Worm (Caenorhabditis elegans) whole organism, L4 larva: ENCODE results near the gene C24B5.4.

Experiments used
- F10B5.3 ChIP-seq: sonication (generic microtip); optimal IDR thresholded peaks from 2 replicates; lab custom pipeline; 2016; ENCODE audit warnings: mild to moderate bottlenecking, missing genetic modification characterization, missing compliant biosample characterization
- F37D6.2 ChIP-seq: sonication (generic microtip); optimal IDR thresholded peaks from 2 replicates; lab custom pipeline; 2016; ENCODE audit warnings: mild to moderate bottlenecking, missing genetic modification characterization, missing compliant biosample characterization
- F44E2.7 ChIP-seq: fragments of 200-800 bp; sonication (Bioruptor generic); IDR thresholded peaks from 2 replicates; pipeline ENCODE4 v2.1.2; 2022; ENCODE audit warnings: missing genetic modification characterization, missing compliant biosample characterization
- Y105C5A.15 ChIP-seq: fragments of 200-800 bp; sonication (Bioruptor generic); IDR thresholded peaks from 2 replicates; pipeline ENCODE4 v1.3.6; 2022; ENCODE audit warnings: missing genetic modification characterization, missing compliant biosample characterization
- Y5F2A.4 ChIP-seq: fragments of 200-800 bp; sonication (Bioruptor generic); optimal IDR thresholded peaks from 2 replicates; lab custom pipeline; 2018; ENCODE audit warnings: mild to moderate bottlenecking, missing genetic modification characterization, missing compliant biosample characterization
- ZK337.2 ChIP-seq: fragments of 200-800 bp; sonication (Bioruptor generic); IDR thresholded peaks from 2 replicates; pipeline ENCODE4 v1.3.6; 2022; ENCODE audit warnings: missing genetic modification reagents, missing genetic modification characterization, missing compliant biosample characterization
- aha-1 ChIP-seq: fragments of 150-350 bp; peaks from one replicate; lab custom pipeline; 2014; ENCODE audit warnings: missing biosample characterization, missing genetic modification characterization
- ama-1 ChIP-seq: fragments of 150-350 bp; optimal IDR thresholded peaks from 2 replicates; lab custom pipeline; 2014; ENCODE audit warnings: inconsistent platforms, mixed read lengths
- arid-1 ChIP-seq: fragments of 200-800 bp; sonication (Bioruptor generic); conservative IDR thresholded peaks from 2 replicates; pipeline ENCODE4 v1.3.6; 2022; ENCODE audit warnings: missing genetic modification reagents, missing genetic modification characterization, missing compliant biosample characterization
- attf-4 ChIP-seq: sonication (generic microtip); optimal IDR thresholded peaks from 3 replicates; lab custom pipeline; 2017; ENCODE audit warnings: missing biosample characterization, missing genetic modification characterization
- ceh-62 ChIP-seq: sonication (generic microtip); optimal IDR thresholded peaks from 2 replicates; lab custom pipeline; 2017; ENCODE audit warnings: missing biosample characterization, missing genetic modification characterization
- ceh-82 ChIP-seq: sonication (generic microtip); optimal IDR thresholded peaks from 2 replicates; lab custom pipeline; 2017; ENCODE audit warnings: missing biosample characterization, missing genetic modification characterization
- ctbp-1 ChIP-seq: fragments of 200-800 bp; sonication (Bioruptor generic); IDR thresholded peaks from 2 replicates; pipeline ENCODE4 v1.3.6; 2022; ENCODE audit warnings: missing genetic modification reagents, missing genetic modification characterization, missing compliant biosample characterization
- daf-12 ChIP-seq: fragments of 150-350 bp; optimal IDR thresholded peaks from 2 replicates; lab custom pipeline; 2014; ENCODE audit warnings: missing biosample characterization, missing genetic modification reagents, missing genetic modification characterization
- daf-16 ChIP-seq, 3 experiments: sonication (generic microtip); optimal IDR thresholded peaks; 2 replicates each; lab custom pipeline; 2016 to 2017; ENCODE audit warnings: missing genetic modification characterization in 3 of 3, missing genetic modification reagents in 3 of 3, mild to moderate bottlenecking in 2 of 3, missing compliant biosample characterization in 2 of 3, missing biosample characterization in 1 of 3, moderate library complexity in 1 of 3
- daf-8 ChIP-seq: fragments of 200-800 bp; sonication (Bioruptor generic); IDR thresholded peaks from 2 replicates; pipeline ENCODE4 v1.3.6; 2022; ENCODE audit warnings: missing genetic modification characterization, missing compliant biosample characterization
- dmd-6 ChIP-seq: fragments of 200-800 bp; sonication (Bioruptor generic); IDR thresholded peaks from 2 replicates; pipeline ENCODE4 v1.3.6; 2022; ENCODE audit warnings: missing genetic modification reagents, missing genetic modification characterization, missing compliant biosample characterization
- dmd-9 ChIP-seq: fragments of 200-800 bp; sonication (Bioruptor generic); IDR thresholded peaks from 2 replicates; pipeline ENCODE4 v1.3.6; 2022; ENCODE audit warnings: missing genetic modification reagents, missing genetic modification characterization, missing compliant biosample characterization
- duxl-1 ChIP-seq: sonication (generic microtip); optimal IDR thresholded peaks from 2 replicates; lab custom pipeline; 2016; ENCODE audit warnings: mild to moderate bottlenecking, missing genetic modification characterization, moderate library complexity, missing compliant biosample characterization; ENCODE audit not compliant: poor library complexity
- dve-1 ChIP-seq: sonication (generic microtip); optimal IDR thresholded peaks from 2 replicates; lab custom pipeline; 2017; ENCODE audit warnings: antibody characterized with exemption, mild to moderate bottlenecking, missing genetic modification characterization, missing compliant biosample characterization; ENCODE audit not compliant: insufficient read depth
- fos-1 ChIP-seq: fragments of 150-350 bp; optimal IDR thresholded peaks from 2 replicates; lab custom pipeline; 2014; ENCODE audit warnings: missing biosample characterization, missing genetic modification characterization
- hlh-11 ChIP-seq: fragments of 200-800 bp; sonication (Bioruptor generic); optimal IDR thresholded peaks from 2 replicates; lab custom pipeline; 2018; ENCODE audit warnings: mild to moderate bottlenecking, missing genetic modification characterization, missing compliant biosample characterization
- lim-7 ChIP-seq: fragments of 200-800 bp; sonication (Bioruptor generic); IDR thresholded peaks from 2 replicates; pipeline ENCODE4 v1.3.6; 2022; ENCODE audit warnings: missing genetic modification characterization, missing compliant biosample characterization
- lin-15B ChIP-seq: fragments of 150-350 bp; sonication (generic microtip); optimal IDR thresholded peaks from 3 replicates; lab custom pipeline; 2014; ENCODE audit warnings: missing biosample characterization, missing genetic modification characterization
- lsy-2 ChIP-seq, 2 experiments: fragments of 150-350 bp in 1 of 2; sonication (generic microtip) in 1 of 2; optimal IDR thresholded peaks; 2 replicates each; lab custom pipeline; 2014 to 2017; ENCODE audit warnings: missing biosample characterization in 2 of 2, missing genetic modification characterization in 2 of 2
- madf-5 ChIP-seq, 2 experiments: fragments of 200-800 bp; sonication (Bioruptor generic); IDR thresholded peaks; 2 replicates each; pipeline ENCODE4 v1.3.6; 2022; ENCODE audit warnings: missing compliant biosample characterization in 2 of 2, missing genetic modification characterization in 2 of 2
- madf-9 ChIP-seq: fragments of 200-800 bp; sonication (Bioruptor generic); conservative IDR thresholded peaks from 2 replicates; pipeline ENCODE4 v1.3.6; 2022; ENCODE audit warnings: missing genetic modification reagents, missing genetic modification characterization, missing compliant biosample characterization
- mdt-29 ChIP-seq: fragments of 200-800 bp; sonication (Bioruptor generic); IDR thresholded peaks from 2 replicates; pipeline ENCODE4 v1.3.6; 2022; ENCODE audit warnings: missing genetic modification reagents, missing genetic modification characterization, missing compliant biosample characterization
- nhr-102 ChIP-seq: sonication (generic microtip); optimal IDR thresholded peaks from 2 replicates; lab custom pipeline; 2016; ENCODE audit warnings: mild to moderate bottlenecking, missing genetic modification characterization, moderate library complexity, missing compliant biosample characterization
- nhr-25 ChIP-seq: sonication (generic microtip); optimal IDR thresholded peaks from 2 replicates; lab custom pipeline; 2017; ENCODE audit warnings: missing genetic modification characterization, mild to moderate bottlenecking, missing compliant biosample characterization, antibody characterized with exemption, moderate library complexity, borderline replicate concordance; ENCODE audit not compliant: insufficient read depth
- nhr-28 ChIP-seq: fragments of 150-350 bp; optimal IDR thresholded peaks from 2 replicates; lab custom pipeline; 2014; ENCODE audit warnings: missing biosample characterization, missing genetic modification characterization
- nhr-41 ChIP-seq: fragments of 200-800 bp; sonication (Bioruptor generic); IDR thresholded peaks from 2 replicates; pipeline ENCODE4 v1.3.6; 2022; ENCODE audit warnings: missing genetic modification reagents, missing genetic modification characterization, missing compliant biosample characterization
- nhr-6 ChIP-seq: fragments of 150-350 bp; optimal IDR thresholded peaks from 2 replicates; lab custom pipeline; 2014; ENCODE audit warnings: missing biosample characterization, missing genetic modification characterization
- nhr-76 ChIP-seq: fragments of 150-350 bp; optimal IDR thresholded peaks from 2 replicates; lab custom pipeline; 2014; ENCODE audit warnings: missing biosample characterization, missing genetic modification characterization
- nhr-77 ChIP-seq: fragments of 150-350 bp; optimal IDR thresholded peaks from 2 replicates; lab custom pipeline; 2014; ENCODE audit warnings: missing biosample characterization, missing genetic modification characterization
- php-3 ChIP-seq: fragments of 200-800 bp; sonication (Bioruptor generic); IDR thresholded peaks from 2 replicates; pipeline ENCODE4 v1.3.6; 2022; ENCODE audit warnings: missing genetic modification reagents, missing genetic modification characterization, missing compliant biosample characterization
- pqm-1 ChIP-seq: sonication (generic microtip); optimal IDR thresholded peaks from 2 replicates; lab custom pipeline; 2017; ENCODE audit warnings: missing biosample characterization, missing genetic modification characterization
- spr-1 ChIP-seq: sonication (generic microtip); optimal IDR thresholded peaks from 2 replicates; lab custom pipeline; 2016; ENCODE audit warnings: mild to moderate bottlenecking, missing genetic modification characterization, missing compliant biosample characterization
- spr-3 ChIP-seq: fragments of 200-800 bp; sonication (Bioruptor generic); optimal IDR thresholded peaks from 2 replicates; lab custom pipeline; 2018; ENCODE audit warnings: mild to moderate bottlenecking, missing genetic modification characterization, missing compliant biosample characterization
- tra-1 ChIP-seq: fragments of 200-800 bp; sonication (Bioruptor generic); IDR thresholded peaks from 2 replicates; pipeline ENCODE4 v1.3.6; 2022; ENCODE audit warnings: missing genetic modification reagents, missing genetic modification characterization, missing compliant biosample characterization
- unc-130 ChIP-seq: sonication (generic microtip); optimal IDR thresholded peaks from 2 replicates; lab custom pipeline; 2016; ENCODE audit warnings: missing genetic modification reagents, missing genetic modification characterization, missing compliant biosample characterization
- vab-7 ChIP-seq: fragments of 200-800 bp; sonication (Bioruptor generic); IDR thresholded peaks from 2 replicates; pipeline ENCODE4 v1.3.6; 2022; ENCODE audit warnings: missing genetic modification reagents, missing genetic modification characterization, missing compliant biosample characterization
- zfp-3 ChIP-seq: fragments of 200-800 bp; sonication (Bioruptor generic); conservative IDR thresholded peaks from 2 replicates; pipeline ENCODE4 v1.3.6; 2022; ENCODE audit warnings: missing genetic modification reagents, missing genetic modification characterization, missing compliant biosample characterization
- ztf-11 ChIP-seq: fragments of 150-350 bp; optimal IDR thresholded peaks from 2 replicates; lab custom pipeline; 2014; ENCODE audit warnings: missing biosample characterization, missing genetic modification characterization
- ztf-7 ChIP-seq: fragments of 150-350 bp; optimal IDR thresholded peaks from 2 replicates; lab custom pipeline; 2014; ENCODE audit warnings: missing biosample characterization, missing genetic modification characterization

The C24B5.4 gene

ce11 chrV:9202710-9203109 is 5.6 kb upstream of the C24B5.4 start, which contains the start of gene asp-2:
Gene asp-2, plus strand, starts transcription at chrV:9203077.
- TF ChIP-seq nhr-41 (GFP tag; lab: Robert Waterston, UW) (no peak), mdt-29 (GFP tag; lab: Robert Waterston, UW) (no peak), daf-8 (GFP tag; lab: Robert Waterston, UW) (no peak), Y5F2A.4 (no peak), lsy-2 (tag; optimal IDR thresholded peaks at IDR 0.05; lab: Kevin White, UChicago) (no peak), dmd-6 (GFP tag; lab: Robert Waterston, UW) (peak; percentile 69), vab-7 (GFP tag; lab: Robert Waterston, UW) (no peak), nhr-102 (no peak), arid-1 (GFP tag; lab: Robert Waterston, UW) (no peak), dmd-9 (GFP tag; lab: Robert Waterston, UW) (no peak), F44E2.7 (GFP tag; lab: Robert Waterston, UW) (no peak), nhr-76 (tag; lab: Kevin White, UChicago) (no peak), php-3 (0 out of 2 replicates have a peak, but pooled peaks have one; percentile 53), lin-15B (no peak), nhr-6 (no peak), aha-1 (tag; lab: Kevin White, UChicago) (no peak), Y105C5A.15 (GFP tag; lab: Robert Waterston, UW) (no peak), lim-7 (no peak), daf-16 (GFP tag; optimal IDR thresholded peaks at IDR 0.05; lab: Kevin White, UChicago) (no peak), daf-16 (tag; optimal IDR thresholded peaks at IDR 0.05; lab: Kevin White, UChicago) (peak; percentile 63), zfp-3 (GFP tag; lab: Robert Waterston, UW) (no peak), madf-5 (GFP tag; IDR thresholded peaks at IDR 0.05; lab: Robert Waterston, UW) (no peak), hlh-11 (peak; percentile 57), ama-1 (lab: Kevin White, UChicago) (no peak), ztf-7 (tag; lab: Kevin White, UChicago) (no peak), pqm-1 (peak; percentile 95), tra-1 (GFP tag; lab: Robert Waterston, UW) (peak; percentile 28; the same call in 1 of the 2 replicates), nhr-77 (tag; lab: Kevin White, UChicago) (peak; percentile 20), spr-1 (tag; lab: Kevin White, UChicago) (no peak), nhr-28 (peak; percentile 68), ctbp-1 (GFP tag; lab: Robert Waterston, UW) (no peak), ztf-11 (tag; lab: Kevin White, UChicago) (no peak), daf-12 (no peak), F10B5.3 (tag; lab: Kevin White, UChicago) (no peak), madf-9 (GFP tag; lab: Robert Waterston, UW) (no peak), attf-4 (tag; lab: Kevin White, UChicago) (no peak), dve-1 (peak; percentile 74)

ce11 chrV:9198887-9199286 is 1.8 kb upstream of the C24B5.4 start, which contains the start of gene str-177:
Gene str-177, minus strand, starts transcription at chrV:9198987.
- TF ChIP-seq fos-1 (no peak), F37D6.2 (no peak), nhr-25 (tag; lab: Kevin White, UChicago) (no peak), ceh-62 (tag; lab: Kevin White, UChicago) (no peak), ZK337.2 (no peak), ceh-82 (no peak), unc-130 (GFP tag; lab: Kevin White, UChicago) (no peak), lim-7 (no peak), spr-3 (no peak), ztf-7 (tag; lab: Kevin White, UChicago) (no peak), duxl-1 (no peak)
